Fruit fly (Drosophila melanogaster): ENCODE results near the gene La.

Gene La

dm6 chr2L:20341211-20341998 lies 8.4 kb downstream of the La start (continued):
- TF ChIP-seq Side (GFP tag; optimal IDR thresholded peaks at IDR 0.05) (no peak), mam (GFP tag; optimal IDR thresholded peaks at IDR 0.05) (no peak), jigr1 (GFP tag; IDR thresholded peaks at IDR 0.05) (no peak), CG10267 (tag; optimal IDR thresholded peaks at IDR 0.05) (no peak), CG4617 (GFP tag; optimal IDR thresholded peaks at IDR 0.05; ENCODE audit: borderline replicate concordance) (no peak), Optix (GFP tag; IDR thresholded peaks at IDR 0.05) (no peak), E2f2 (GFP tag; IDR thresholded peaks at IDR 0.05) (no peak), CG13894 (tag; optimal IDR thresholded peaks at IDR 0.05) (peak; percentile 20), CG1832 (GFP tag; optimal IDR thresholded peaks at IDR 0.05) (no peak), CTCF (GFP tag; optimal IDR thresholded peaks at IDR 0.05) (peak; percentile 62), CG13775 (GFP tag; optimal IDR thresholded peaks at IDR 0.05) (no peak), CG15011 (GFP tag; optimal IDR thresholded peaks at IDR 0.05) (no peak), CG9932 (GFP tag; IDR thresholded peaks at IDR 0.05) (no peak), Dref (GFP tag; IDR thresholded peaks at IDR 0.05) (no peak), CG33557 (GFP tag; optimal IDR thresholded peaks at IDR 0.05) (no peak), B-H2 (GFP tag; optimal IDR thresholded peaks at IDR 0.05) (no peak), MTF-1 (GFP tag; optimal IDR thresholded peaks at IDR 0.05; ENCODE audit: borderline replicate concordance) (no peak), slp2 (GFP tag; optimal IDR thresholded peaks at IDR 0.05) (no peak), CG30020 (tag; optimal IDR thresholded peaks at IDR 0.05) (no peak), Med (GFP tag) (peak; percentile 22), kay (GFP tag; optimal IDR thresholded peaks at IDR 0.05) (peak; percentile 8), sna (GFP tag; IDR thresholded peaks at IDR 0.05; ENCODE audit: partially characterized antibody) (no peak), Gsc (GFP tag; IDR thresholded peaks at IDR 0.05) (no peak), CG17912 (GFP tag; optimal IDR thresholded peaks at IDR 0.05) (no peak), hb (GFP tag; IDR thresholded peaks at IDR 0.05; ENCODE audit: partially characterized antibody) (no peak), oc (tag; optimal IDR thresholded peaks at IDR 0.05) (no peak), CG1529 (GFP tag; optimal IDR thresholded peaks at IDR 0.05) (no peak), CG12942 (GFP tag; optimal IDR thresholded peaks at IDR 0.05) (no peak), ewg (GFP tag; optimal IDR thresholded peaks at IDR 0.05) (peak; percentile 88), zen2 (GFP tag; IDR thresholded peaks at IDR 0.05; ENCODE audit: partially characterized antibody) (no peak), CG15479 (GFP tag; optimal IDR thresholded peaks at IDR 0.05) (no peak), toy (GFP tag; IDR thresholded peaks at IDR 0.05) (no peak), hth (optimal IDR thresholded peaks at IDR 0.05) (no peak), croc (GFP tag; conservative IDR thresholded peaks at IDR 0.05) (no peak), Sry-β (GFP tag; optimal IDR thresholded peaks at IDR 0.05) (no peak), nerfin-2 (GFP tag; IDR thresholded peaks at IDR 0.05; ENCODE audit: partially characterized antibody) (no peak), CG10147 (GFP tag; optimal IDR thresholded peaks at IDR 0.05) (no peak)

dm6 chr2L:20340635-20341034 lies 9.2 kb downstream of the La start:
- TF ChIP-seq bsh (GFP tag; optimal IDR thresholded peaks at IDR 0.05) (peak in 1 of 2 experiments; percentile 49), Drgx (GFP tag; IDR thresholded peaks at IDR 0.05) (peak; percentile 87), CG7357 (GFP tag; IDR thresholded peaks at IDR 0.05) (0 out of 3 replicates have a peak, but pooled peaks have one; percentile 20), pb (GFP tag; optimal IDR thresholded peaks at IDR 0.05) (no peak), row (GFP tag; IDR thresholded peaks at IDR 0.05) (no peak), ttk (GFP tag; IDR thresholded peaks at IDR 0.05) (no peak), onecut (GFP tag; IDR thresholded peaks at IDR 0.05) (no peak), CG17361 (GFP tag; IDR thresholded peaks at IDR 0.05) (no peak)

All from whole organism, embryonic.